Fruit fly (Drosophila melanogaster): ENCODE results near the gene Ptp61F.

Gene Ptp61F

dm6 chr3L:1295693-1296092 is 179.4 kb downstream of the Ptp61F start, which contains the start of gene Rabex-5 (continued):
- TF ChIP-seq hkb (optimal IDR thresholded peaks at IDR 0.05) (no peak), hkb (GFP tag; IDR thresholded peaks at IDR 0.05) (no peak), CG31388 (GFP tag; optimal IDR thresholded peaks at IDR 0.05) (no peak), E2f2 (GFP tag; IDR thresholded peaks at IDR 0.05) (peak; percentile 74), CG33557 (GFP tag; optimal IDR thresholded peaks at IDR 0.05) (no peak), pb (GFP tag; optimal IDR thresholded peaks at IDR 0.05) (no peak), gt (GFP tag; IDR thresholded peaks at IDR 0.05) (no peak), CG15601 (tag; optimal IDR thresholded peaks at IDR 0.05) (no peak), eyg (GFP tag; optimal IDR thresholded peaks at IDR 0.05) (no peak), CG5180 (GFP tag; optimal IDR thresholded peaks at IDR 0.05) (no peak), NfI (GFP tag; optimal IDR thresholded peaks at IDR 0.05) (peak; percentile 29), Hsf (GFP tag; optimal IDR thresholded peaks at IDR 0.05) (peak; percentile 34), gsb (GFP tag; IDR thresholded peaks at IDR 0.05) (no peak), eve (GFP tag; optimal IDR thresholded peaks at IDR 0.05) (no peak), Hr39 (optimal IDR thresholded peaks at IDR 0.05) (no peak), CG10565 (GFP tag; optimal IDR thresholded peaks at IDR 0.05) (no peak), stc (GFP tag; IDR thresholded peaks at IDR 0.05) (no peak), CG6765 (GFP tag; optimal IDR thresholded peaks at IDR 0.05) (no peak), CG6813 (GFP tag; optimal IDR thresholded peaks at IDR 0.05) (no peak), Usf (GFP tag; optimal IDR thresholded peaks at IDR 0.05) (no peak), CG7928 (GFP tag; optimal IDR thresholded peaks at IDR 0.05) (no peak), Dad (GFP tag; optimal IDR thresholded peaks at IDR 0.05) (no peak), CG4404 (GFP tag; IDR thresholded peaks at IDR 0.05) (no peak), Nf-YA (GFP tag; IDR thresholded peaks at IDR 0.05) (no peak), p53 (GFP tag; optimal IDR thresholded peaks at IDR 0.05) (peak; percentile 68), D (optimal IDR thresholded peaks at IDR 0.05) (no peak), D (GFP tag; optimal IDR thresholded peaks at IDR 0.05) (no peak), scrt (GFP tag; optimal IDR thresholded peaks at IDR 0.05) (no peak), Spps (tag; optimal IDR thresholded peaks at IDR 0.05) (no peak), CG4424 (GFP tag; optimal IDR thresholded peaks at IDR 0.05) (peak; percentile 19), B-H2 (GFP tag; optimal IDR thresholded peaks at IDR 0.05) (no peak), Dref (GFP tag; IDR thresholded peaks at IDR 0.05) (peak; percentile 51), ftz-f1 (GFP tag; optimal IDR thresholded peaks at IDR 0.05) (peak; percentile 0), Asciz (GFP tag; optimal IDR thresholded peaks at IDR 0.05) (no peak), ttk (GFP tag; IDR thresholded peaks at IDR 0.05) (no peak), Max (GFP tag; optimal IDR thresholded peaks at IDR 0.05) (peak; percentile 49), Abd-B (GFP tag; optimal IDR thresholded peaks at IDR 0.05) (peak; percentile 2), CG6683 (GFP tag; optimal IDR thresholded peaks at IDR 0.05) (no peak), run (tag; optimal IDR thresholded peaks at IDR 0.05) (no peak), CG18262 (tag; optimal IDR thresholded peaks at IDR 0.05) (peak; percentile 19), Aef1 (GFP tag; IDR thresholded peaks at IDR 0.05) (no peak), CG11504 (tag; optimal IDR thresholded peaks at IDR 0.05) (no peak), Rx (GFP tag; IDR thresholded peaks at IDR 0.05) (no peak), yki (optimal IDR thresholded peaks at IDR 0.05) (no peak), BtbVII (GFP tag; optimal IDR thresholded peaks at IDR 0.05) (no peak), CG32767 (GFP tag; IDR thresholded peaks at IDR 0.05) (no peak), MBD-R2 (GFP tag; IDR thresholded peaks at IDR 0.05) (peak; percentile 97), chm (GFP tag; IDR thresholded peaks at IDR 0.05) (no peak; the same call in 1 of the 2 replicates), CG14050 (GFP tag; IDR thresholded peaks at IDR 0.05) (no peak), CG11398 (GFP tag; optimal IDR thresholded peaks at IDR 0.05) (no peak), CHES-1-like (GFP tag; optimal IDR thresholded peaks at IDR 0.05) (peak; percentile 67), CG7372 (GFP tag; IDR thresholded peaks at IDR 0.05) (0 out of 2 replicates have a peak, but pooled peaks have one; percentile 13), Mrtf (GFP tag; IDR thresholded peaks at IDR 0.05) (no peak), esg (GFP tag; conservative IDR thresholded peaks at IDR 0.05) (no peak)

Measured in whole organism, embryonic.